Fruit fly (Drosophila melanogaster): Measurements from ENCODE around the gene CG5986.
A peak's percentile ranks its signal among the peaks of the same experiment; 100 is the strongest.

CG5986 gene

dm6 chr3R:24047226-24047976 lies at the start of gene CG5986:
Gene CG5986 (plus strand): TSS chr3R:24047790.
- no peak for TF ChIP-seq psq (optimal IDR thresholded peaks at IDR 0.05)
- TF ChIP-seq CG8478 (optimal IDR thresholded peaks at IDR 0.05), result no peak
- no peak for TF ChIP-seq usp (GFP tag; optimal IDR thresholded peaks at IDR 0.05)
- TF ChIP-seq Dll (optimal IDR thresholded peaks at IDR 0.05), result peak; percentile 72
- TF ChIP-seq EcR (GFP tag; optimal IDR thresholded peaks at IDR 0.05), result no peak
- TF ChIP-seq pan (optimal IDR thresholded peaks at IDR 0.05), result no peak

DNA sequence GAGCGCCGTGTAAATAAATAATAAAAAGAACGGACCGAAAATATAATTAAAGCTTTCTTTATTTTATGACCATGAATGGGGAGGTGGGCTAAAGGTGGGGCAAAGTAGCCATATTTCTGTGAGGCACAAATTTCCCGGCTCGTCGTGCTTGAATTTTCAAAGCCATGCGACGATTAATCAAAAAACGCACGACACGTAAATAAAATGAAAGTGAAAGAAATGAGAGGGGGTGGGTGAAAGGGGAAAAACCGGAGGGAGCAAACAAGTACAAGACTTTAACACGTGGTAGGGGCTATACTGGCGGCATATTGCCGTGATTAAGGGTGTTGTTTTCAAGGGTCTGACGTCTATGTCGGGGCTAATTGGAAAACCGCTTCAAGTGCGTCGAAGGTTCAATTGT lies 46.4 kb upstream of the CG5986 start:
- no peak for TF ChIP-seq EcR (GFP tag; optimal IDR thresholded peaks at IDR 0.05)

- TF ChIP-seq pan (optimal IDR thresholded peaks at IDR 0.05) (no peak), psq (optimal IDR thresholded peaks at IDR 0.05) (no peak), Dll (optimal IDR thresholded peaks at IDR 0.05) (no peak), EcR (GFP tag; optimal IDR thresholded peaks at IDR 0.05) (no peak), usp (GFP tag; optimal IDR thresholded peaks at IDR 0.05) (no peak), CG8478 (optimal IDR thresholded peaks at IDR 0.05) (no peak)
Measured at dm6 chr3R:24003948-24004347, 43.6 kb upstream of the CG5986 start.

DNA sequence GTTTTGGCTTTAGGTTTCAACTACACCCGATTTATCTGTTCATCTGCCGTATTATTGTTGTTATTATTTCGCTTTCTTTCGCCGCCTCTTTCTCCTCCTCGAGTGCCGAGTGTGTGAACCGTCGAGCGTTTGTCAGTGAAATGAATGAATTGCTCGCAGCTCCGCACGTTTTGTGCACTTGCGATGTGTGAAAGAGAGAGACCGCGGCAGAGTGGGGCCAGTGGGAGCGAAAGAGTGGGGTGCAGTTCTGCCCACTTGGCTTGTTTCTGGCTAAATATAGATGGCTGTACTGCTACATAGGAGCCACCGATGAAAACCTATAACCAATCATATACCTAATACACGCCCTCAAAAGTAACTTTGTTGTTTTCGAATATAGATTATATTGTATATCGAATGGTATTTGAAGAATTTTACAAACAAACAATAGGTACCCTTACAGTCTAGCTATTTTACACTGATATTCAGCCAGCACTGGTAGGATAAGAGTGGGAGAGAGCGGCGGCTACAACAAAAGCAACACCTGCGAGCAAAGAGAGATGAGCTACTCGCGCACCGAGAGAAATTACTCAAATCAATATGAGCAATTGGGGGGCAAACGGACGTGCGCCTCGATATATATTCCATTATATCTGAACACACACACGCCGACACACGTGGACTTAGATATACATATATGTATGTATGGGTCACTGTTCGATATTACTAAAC lies 41.0 kb upstream of the CG5986 start:
- TF ChIP-seq EcR (GFP tag; optimal IDR thresholded peaks at IDR 0.05) (no peak), CG8478 (optimal IDR thresholded peaks at IDR 0.05) (no peak), pan (optimal IDR thresholded peaks at IDR 0.05) (no peak), Dll (optimal IDR thresholded peaks at IDR 0.05) (no peak), psq (optimal IDR thresholded peaks at IDR 0.05) (no peak), usp (GFP tag; optimal IDR thresholded peaks at IDR 0.05) (no peak)

DNA sequence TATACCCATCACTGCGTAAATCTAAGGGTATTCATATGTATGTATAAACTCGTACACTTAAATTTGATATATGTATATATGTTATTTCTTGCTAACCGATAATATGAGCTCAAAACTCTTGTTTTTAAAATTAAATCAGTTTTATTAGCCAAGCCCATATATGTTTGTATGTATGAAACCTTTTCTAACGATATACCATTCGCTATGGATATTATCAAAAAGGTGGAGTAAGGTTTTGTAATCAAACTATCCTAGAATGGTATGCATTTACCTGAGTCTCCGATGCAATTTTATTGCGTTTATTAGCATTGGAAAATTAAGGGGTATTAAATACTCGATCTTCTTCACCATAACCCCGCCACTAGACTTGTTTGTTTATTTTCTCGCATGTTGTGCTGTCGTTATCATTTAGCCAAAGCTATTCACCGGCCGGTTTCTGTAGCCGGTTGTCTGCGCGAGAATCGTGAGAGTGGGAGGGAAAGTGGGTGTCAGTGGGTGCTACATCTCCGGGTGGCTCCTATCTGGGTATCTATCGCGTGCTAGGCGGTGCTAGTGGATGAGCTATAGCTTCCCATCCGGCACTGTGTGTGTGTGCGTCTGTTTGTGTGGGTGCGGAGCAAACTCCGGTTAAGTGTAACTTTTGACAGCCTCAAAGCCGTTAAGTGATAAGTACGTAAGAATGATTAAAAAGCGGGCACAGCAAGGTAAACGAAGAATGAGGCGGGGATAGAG lies 39.6 kb upstream of the CG5986 start:
- TF ChIP-seq usp (GFP tag; optimal IDR thresholded peaks at IDR 0.05) (no peak), pan (optimal IDR thresholded peaks at IDR 0.05) (no peak), EcR (GFP tag; optimal IDR thresholded peaks at IDR 0.05) (no peak), CG8478 (optimal IDR thresholded peaks at IDR 0.05) (no peak), Dll (optimal IDR thresholded peaks at IDR 0.05) (no peak), psq (optimal IDR thresholded peaks at IDR 0.05) (no peak)

dm6 chr3R:24008887-24009286 lies 38.7 kb upstream of the CG5986 start:
- no peak for TF ChIP-seq EcR (GFP tag; optimal IDR thresholded peaks at IDR 0.05)
- no peak for TF ChIP-seq CG8478 (optimal IDR thresholded peaks at IDR 0.05)
- TF ChIP-seq psq (optimal IDR thresholded peaks at IDR 0.05), result no peak
- no peak for TF ChIP-seq pan (optimal IDR thresholded peaks at IDR 0.05)
- no peak for TF ChIP-seq usp (GFP tag; optimal IDR thresholded peaks at IDR 0.05)
- no peak for TF ChIP-seq Dll (optimal IDR thresholded peaks at IDR 0.05)

DNA sequence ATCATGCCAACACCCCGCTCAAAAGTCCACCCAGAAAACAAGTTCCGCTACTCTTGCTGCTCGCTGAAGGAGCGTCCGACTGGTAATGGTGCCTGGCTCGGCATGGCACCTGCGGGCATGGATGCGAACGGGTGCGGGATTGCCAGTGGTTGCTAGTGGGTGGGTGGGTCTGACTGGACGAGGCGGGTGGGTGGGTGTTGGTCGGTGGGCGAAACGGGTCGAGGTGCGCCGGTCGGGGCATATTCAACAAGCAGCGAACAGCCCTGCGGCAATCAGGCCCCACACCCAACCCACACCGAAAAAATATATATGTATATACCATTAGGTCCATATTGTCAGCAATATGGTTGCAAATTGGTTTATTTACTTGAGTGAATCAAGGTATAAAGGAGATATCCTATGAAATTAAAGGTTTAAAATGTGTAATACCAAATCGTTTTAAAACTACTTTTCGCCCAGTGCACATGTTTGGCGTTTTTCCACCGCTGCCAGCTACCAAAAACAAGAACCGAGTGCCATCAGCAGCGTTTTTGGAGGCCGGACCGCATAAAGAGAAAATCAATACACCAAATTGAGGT lies 36.9 kb upstream of the CG5986 start:
- TF ChIP-seq Dll (optimal IDR thresholded peaks at IDR 0.05) (no peak), usp (GFP tag; optimal IDR thresholded peaks at IDR 0.05) (no peak), EcR (GFP tag; optimal IDR thresholded peaks at IDR 0.05) (no peak), pan (optimal IDR thresholded peaks at IDR 0.05) (no peak)

dm6 chr3R:24012038-24012693 lies 35.4 kb upstream of the CG5986 start:
- TF ChIP-seq EcR (GFP tag; optimal IDR thresholded peaks at IDR 0.05) (no peak), psq (optimal IDR thresholded peaks at IDR 0.05) (no peak), pan (optimal IDR thresholded peaks at IDR 0.05) (no peak), usp (GFP tag; optimal IDR thresholded peaks at IDR 0.05) (no peak), Dll (optimal IDR thresholded peaks at IDR 0.05) (no peak), CG8478 (optimal IDR thresholded peaks at IDR 0.05) (no peak)

DNA sequence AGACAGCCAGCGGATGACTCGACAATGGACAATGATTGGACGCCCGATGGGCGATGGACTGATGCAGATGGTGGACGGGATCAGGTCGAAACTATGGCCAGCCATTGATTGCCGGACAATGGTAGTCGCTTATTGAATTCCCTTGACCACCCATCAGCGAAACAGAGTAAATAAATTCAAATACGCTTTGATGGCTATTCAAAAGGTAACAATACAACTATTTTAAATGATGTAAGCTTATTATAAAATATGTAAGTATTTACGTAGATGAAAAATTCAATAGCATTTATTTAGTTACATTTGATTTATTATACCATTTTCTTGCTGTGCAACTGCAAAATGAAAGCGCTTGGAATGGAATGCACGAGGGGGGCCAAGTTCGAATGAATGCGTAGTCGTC lies 33.0 kb upstream of the CG5986 start:
- TF ChIP-seq Dll (optimal IDR thresholded peaks at IDR 0.05), result no peak

DNA sequence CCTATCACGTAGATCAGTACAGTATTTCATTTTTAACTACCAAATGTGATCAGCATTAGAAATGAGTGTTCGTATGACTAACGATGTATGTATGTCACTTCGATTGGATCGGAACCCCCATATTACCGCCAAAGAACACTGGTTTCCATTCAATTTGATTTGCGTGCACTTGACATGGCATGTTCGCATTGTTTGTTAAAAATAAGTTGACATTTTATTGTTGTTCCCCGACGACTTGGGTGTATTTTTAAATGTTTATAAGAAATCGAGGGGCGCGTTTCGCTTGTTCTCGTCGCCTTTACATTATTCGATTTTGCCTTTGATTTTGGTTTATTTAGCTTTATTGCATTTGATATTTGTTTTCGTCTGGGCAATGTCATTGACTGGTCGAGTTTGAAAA lies 32.1 kb upstream of the CG5986 start:
- no peak for TF ChIP-seq CG8478 (optimal IDR thresholded peaks at IDR 0.05)

DNA sequence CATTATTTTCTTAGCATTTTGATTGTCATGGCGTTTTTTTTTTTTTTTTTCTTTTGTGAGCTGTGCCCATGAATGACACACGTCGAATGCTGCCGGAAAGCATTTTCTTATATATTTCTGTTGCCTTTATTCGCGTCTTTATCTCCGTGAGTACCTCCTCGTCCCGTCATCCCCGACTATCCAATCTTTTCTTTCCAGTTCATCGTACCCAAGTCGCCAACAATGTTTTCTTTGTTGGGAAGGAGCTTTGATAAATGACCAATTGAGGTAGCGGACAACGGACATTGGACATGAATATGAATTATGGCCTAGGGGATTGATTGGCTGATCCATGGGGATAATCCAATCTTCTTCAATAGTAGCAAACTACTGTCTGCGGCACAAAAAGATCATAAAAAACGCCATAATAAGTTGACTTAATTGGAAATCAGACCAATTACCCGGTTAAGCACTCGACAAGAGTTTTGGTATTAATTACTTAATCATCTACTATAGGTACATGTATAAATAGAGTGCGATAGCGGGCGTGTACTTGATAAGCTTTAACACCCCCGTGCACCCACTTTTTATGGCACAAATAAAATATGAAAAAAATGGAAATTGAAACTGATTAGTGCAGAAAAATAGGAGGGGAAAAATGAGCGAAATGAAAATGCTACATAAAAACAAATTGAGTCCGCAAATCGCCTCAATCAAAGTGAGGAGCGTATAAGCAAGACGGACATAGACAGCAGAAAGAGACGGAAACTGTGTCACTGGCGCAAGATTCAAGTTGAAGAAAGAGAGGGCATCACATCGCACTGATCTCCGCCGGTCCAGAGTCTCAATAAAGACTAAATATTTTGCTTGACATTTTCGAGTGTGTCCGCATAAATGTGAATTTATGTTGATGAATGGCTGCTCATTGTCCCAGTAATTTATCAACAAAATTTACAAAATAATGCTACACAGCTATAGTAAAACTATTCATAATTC lies 31.4 kb upstream of the CG5986 start:
- TF ChIP-seq usp (GFP tag; optimal IDR thresholded peaks at IDR 0.05), result no peak
- peak in 1 of 2 experiments; percentile 55 for TF ChIP-seq EcR (GFP tag; optimal IDR thresholded peaks at IDR 0.05)
- TF ChIP-seq psq (optimal IDR thresholded peaks at IDR 0.05), result no peak
- TF ChIP-seq pan (optimal IDR thresholded peaks at IDR 0.05), result no peak
- TF ChIP-seq CG8478 (optimal IDR thresholded peaks at IDR 0.05), result no peak
- TF ChIP-seq Dll (optimal IDR thresholded peaks at IDR 0.05), result no peak
